Fruit fly (Drosophila melanogaster): ENCODE data around the gene pdm2.

DNA sequence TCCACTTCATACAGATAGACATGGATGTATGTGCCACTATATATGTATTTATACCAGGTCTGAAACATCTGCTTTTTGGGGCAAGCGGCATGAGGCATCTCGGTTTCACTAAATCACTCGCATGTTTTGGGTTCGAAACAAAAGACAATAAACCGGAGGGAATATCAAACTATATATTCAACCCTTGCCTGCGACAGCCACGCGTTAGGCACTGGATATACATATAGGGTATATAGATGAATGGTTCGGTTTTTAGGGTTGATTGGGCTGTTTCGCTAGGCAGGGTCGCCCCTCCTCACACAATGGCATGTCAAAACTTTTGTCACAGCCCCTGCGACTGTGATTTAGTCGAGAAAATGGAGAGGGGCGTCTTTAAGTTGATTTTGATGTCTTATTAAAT lies 33.9 kb upstream of the pdm2 start:
- TF ChIP-seq Gug (GFP tag; IDR thresholded peaks at IDR 0.05) (no peak), CG16779 (tag; optimal IDR thresholded peaks at IDR 0.05) (no peak), pdm3 (GFP tag; optimal IDR thresholded peaks at IDR 0.05) (no peak), OdsH (GFP tag; optimal IDR thresholded peaks at IDR 0.05) (no peak), dac (GFP tag; optimal IDR thresholded peaks at IDR 0.05) (no peak), dsx (GFP tag; optimal IDR thresholded peaks at IDR 0.05; ENCODE audit: poor library complexity, severe bottlenecking) (no peak), CG34406 (GFP tag; optimal IDR thresholded peaks at IDR 0.05) (no peak), CG3919 (GFP tag; optimal IDR thresholded peaks at IDR 0.05) (no peak), cyc (GFP tag; optimal IDR thresholded peaks at IDR 0.05) (no peak), CG8319 (GFP tag; optimal IDR thresholded peaks at IDR 0.05) (no peak), Sox102F (GFP tag; optimal IDR thresholded peaks at IDR 0.05) (no peak), Eip75B (GFP tag; optimal IDR thresholded peaks at IDR 0.05) (no peak), CG6854 (GFP tag; optimal IDR thresholded peaks at IDR 0.05) (no peak), Ets21C (GFP tag; optimal IDR thresholded peaks at IDR 0.05) (no peak)

All from whole organism, prepupa.